Worm (Caenorhabditis elegans): ENCODE data around the gene nhr-10.
A peak's percentile ranks its signal among the peaks of the same experiment; 100 is the strongest.

nhr-10 gene

ce11 chrIII:7114952-7115488 lies at the start of gene nhr-10:
nhr-10 (minus strand) TSS chrIII:7115438.
- TF ChIP-seq pha-4 (tag; optimal IDR thresholded peaks at IDR 0.05) (no peak), hlh-30 (tag; optimal IDR thresholded peaks at IDR 0.05; ENCODE audit: insufficient read depth) (no peak), C38D4.7 (GFP tag; optimal IDR thresholded peaks at IDR 0.05) (no peak), K09A11.1 (tag; optimal IDR thresholded peaks at IDR 0.05; ENCODE audit: insufficient read depth) (no peak), sox-2 (GFP tag; IDR thresholded peaks at IDR 0.05) (no peak), gmeb-2 (tag; optimal IDR thresholded peaks at IDR 0.05) (no peak), ets-4 (tag; optimal IDR thresholded peaks at IDR 0.05) (no peak), hlh-13 (GFP tag; optimal IDR thresholded peaks at IDR 0.05) (no peak), pax-1 (tag; optimal IDR thresholded peaks at IDR 0.05) (no peak), ceh-18 (tag; optimal IDR thresholded peaks at IDR 0.05) (no peak)

ce11 chrIII:7162065-7162762 lies 47.0 kb upstream of the nhr-10 start, which contains the start of the genes syf-2 and K04G7.1:
syf-2 (minus strand) TSS chrIII:7162115.
K04G7.1 (plus strand) TSS chrIII:7162712.
- peak; percentile 71 for TF ChIP-seq ceh-31 (tag; optimal IDR thresholded peaks at IDR 0.05)
- TF ChIP-seq ceh-24 (tag; optimal IDR thresholded peaks at IDR 0.05): no peak
- no peak for TF ChIP-seq unc-86 (tag; optimal IDR thresholded peaks at IDR 0.05)
- no peak for TF ChIP-seq zip-5 (tag; optimal IDR thresholded peaks at IDR 0.05)
- no peak for TF ChIP-seq lim-6 (tag; optimal IDR thresholded peaks at IDR 0.05)
- TF ChIP-seq C08G9.2 (tag; optimal IDR thresholded peaks at IDR 0.05): no peak
- TF ChIP-seq fax-1 (tag; optimal IDR thresholded peaks at IDR 0.05): no peak
- TF ChIP-seq C38D4.7 (GFP tag; optimal IDR thresholded peaks at IDR 0.05): no peak
- peak; percentile 70 for TF ChIP-seq elt-2 (tag; optimal IDR thresholded peaks at IDR 0.05)
- peak; percentile 42 for TF ChIP-seq K09A11.1 (tag; optimal IDR thresholded peaks at IDR 0.05; ENCODE audit: insufficient read depth)
- no peak for TF ChIP-seq ama-1 (optimal IDR thresholded peaks at IDR 0.05)
- TF ChIP-seq T23F11.4 (GFP tag; optimal IDR thresholded peaks at IDR 0.05): no peak
- TF ChIP-seq tbx-2 (tag; optimal IDR thresholded peaks at IDR 0.05): peak; percentile 72
- no peak for TF ChIP-seq pag-3 (tag; optimal IDR thresholded peaks at IDR 0.05; ENCODE audit: borderline replicate concordance)
- peak; percentile 70 for TF ChIP-seq hlh-30 (tag; optimal IDR thresholded peaks at IDR 0.05; ENCODE audit: insufficient read depth)
- no peak for TF ChIP-seq dmd-4 (tag; optimal IDR thresholded peaks at IDR 0.05; ENCODE audit: borderline replicate concordance)
- peak; percentile 68 for TF ChIP-seq ceh-14 (tag; optimal IDR thresholded peaks at IDR 0.05)
- TF ChIP-seq hlh-15 (tag; optimal IDR thresholded peaks at IDR 0.05): no peak
- TF ChIP-seq nfya-1 (tag; optimal IDR thresholded peaks at IDR 0.05): peak; percentile 78
- TF ChIP-seq elt-4 (tag; optimal IDR thresholded peaks at IDR 0.05): no peak
- TF ChIP-seq pax-1 (tag; optimal IDR thresholded peaks at IDR 0.05): no peak
- peak; percentile 53 for TF ChIP-seq dve-1 (tag; optimal IDR thresholded peaks at IDR 0.05)
- no peak for TF ChIP-seq lin-11 (tag; optimal IDR thresholded peaks at IDR 0.05)
- TF ChIP-seq npax-4 (tag; optimal IDR thresholded peaks at IDR 0.05): no peak
- TF ChIP-seq unc-42 (tag; optimal IDR thresholded peaks at IDR 0.05): peak; percentile 64
- no peak for TF ChIP-seq rnt-1 (tag; optimal IDR thresholded peaks at IDR 0.05)
- TF ChIP-seq pha-2 (tag; optimal IDR thresholded peaks at IDR 0.05): no peak
- TF ChIP-seq unc-55 (GFP tag; optimal IDR thresholded peaks at IDR 0.05): peak; percentile 76
- TF ChIP-seq pat-9 (tag; optimal IDR thresholded peaks at IDR 0.05): no peak
- TF ChIP-seq ttx-3 (tag; optimal IDR thresholded peaks at IDR 0.05): no peak
- TF ChIP-seq F13H6.1 (tag; optimal IDR thresholded peaks at IDR 0.05): no peak
- TF ChIP-seq nhr-11 (tag; optimal IDR thresholded peaks at IDR 0.05): no peak
- peak; percentile 5 for TF ChIP-seq pros-1 (tag; optimal IDR thresholded peaks at IDR 0.05)
- no peak for TF ChIP-seq sdc-2 (tag; optimal IDR thresholded peaks at IDR 0.05)
- TF ChIP-seq ceh-45 (GFP tag; IDR thresholded peaks at IDR 0.05): no peak
- no peak for TF ChIP-seq Y22D7AL.16 (tag; optimal IDR thresholded peaks at IDR 0.05)
- TF ChIP-seq syd-9 (tag; optimal IDR thresholded peaks at IDR 0.05): no peak
- no peak for TF ChIP-seq ceh-2 (tag; optimal IDR thresholded peaks at IDR 0.05)
- peak; percentile 26 for TF ChIP-seq ceh-18 (tag; optimal IDR thresholded peaks at IDR 0.05)
- TF ChIP-seq ztf-16 (tag; optimal IDR thresholded peaks at IDR 0.05): peak; percentile 25
- TF ChIP-seq hlh-13 (GFP tag; optimal IDR thresholded peaks at IDR 0.05): no peak
- TF ChIP-seq ceh-9 (tag; optimal IDR thresholded peaks at IDR 0.05): no peak
- no peak for TF ChIP-seq odd-2 (tag; optimal IDR thresholded peaks at IDR 0.05)
- TF ChIP-seq unc-3 (GFP tag; conservative IDR thresholded peaks at IDR 0.05): no peak
- TF ChIP-seq unc-3 (tag; optimal IDR thresholded peaks at IDR 0.05): no peak
